Fruit fly (Drosophila melanogaster): ENCODE measurements around the gene CG7878.

CG7878 gene

DNA sequence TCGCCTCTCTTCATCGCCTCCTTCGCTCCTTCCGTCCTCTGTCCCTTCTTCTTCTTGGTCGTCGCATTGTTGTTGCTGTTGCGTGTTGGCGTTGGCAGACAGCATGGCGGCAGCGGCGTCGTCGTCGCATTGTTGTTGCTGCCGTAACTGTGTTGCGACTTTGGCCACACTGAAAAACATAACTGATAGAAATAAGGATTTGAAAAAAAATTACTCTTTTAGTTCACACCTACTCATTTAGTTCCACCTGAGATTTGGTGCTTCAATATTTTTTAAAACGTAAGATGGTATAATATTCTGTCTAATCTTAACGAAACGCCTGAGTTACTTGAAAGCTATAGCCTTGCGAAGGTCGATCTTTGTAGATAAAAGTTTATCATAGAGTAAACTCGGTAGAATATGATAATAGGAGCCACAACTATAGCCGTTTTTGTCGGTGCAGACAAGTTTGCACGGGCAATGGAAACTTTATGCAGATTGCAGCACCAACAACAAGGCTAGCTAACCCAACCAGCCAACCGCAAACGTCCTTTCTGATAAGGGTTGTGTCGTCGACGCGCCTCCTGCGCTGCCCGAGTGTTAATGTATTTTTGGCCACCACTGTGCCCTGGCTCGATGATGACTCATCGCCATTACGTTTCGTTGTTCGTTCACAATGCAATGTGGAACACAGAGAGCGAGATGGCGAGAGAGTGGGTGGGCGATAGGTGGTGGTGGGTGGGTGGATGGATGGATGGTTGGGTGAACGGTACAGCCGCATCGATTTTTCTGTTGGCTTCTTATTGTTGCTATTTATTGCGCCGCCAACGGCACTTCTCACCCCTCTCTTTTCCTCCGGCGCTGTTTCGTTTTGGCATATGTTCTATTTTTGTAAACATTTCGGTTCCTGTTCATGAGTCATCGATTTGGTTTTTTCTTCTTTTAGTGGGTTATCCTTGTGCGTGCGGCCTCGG lies 9.4 kb upstream of the CG7878 start:
- no peak for TF ChIP-seq EcR (GFP tag; optimal IDR thresholded peaks at IDR 0.05)
- TF ChIP-seq Dll (optimal IDR thresholded peaks at IDR 0.05): peak; percentile 22

DNA sequence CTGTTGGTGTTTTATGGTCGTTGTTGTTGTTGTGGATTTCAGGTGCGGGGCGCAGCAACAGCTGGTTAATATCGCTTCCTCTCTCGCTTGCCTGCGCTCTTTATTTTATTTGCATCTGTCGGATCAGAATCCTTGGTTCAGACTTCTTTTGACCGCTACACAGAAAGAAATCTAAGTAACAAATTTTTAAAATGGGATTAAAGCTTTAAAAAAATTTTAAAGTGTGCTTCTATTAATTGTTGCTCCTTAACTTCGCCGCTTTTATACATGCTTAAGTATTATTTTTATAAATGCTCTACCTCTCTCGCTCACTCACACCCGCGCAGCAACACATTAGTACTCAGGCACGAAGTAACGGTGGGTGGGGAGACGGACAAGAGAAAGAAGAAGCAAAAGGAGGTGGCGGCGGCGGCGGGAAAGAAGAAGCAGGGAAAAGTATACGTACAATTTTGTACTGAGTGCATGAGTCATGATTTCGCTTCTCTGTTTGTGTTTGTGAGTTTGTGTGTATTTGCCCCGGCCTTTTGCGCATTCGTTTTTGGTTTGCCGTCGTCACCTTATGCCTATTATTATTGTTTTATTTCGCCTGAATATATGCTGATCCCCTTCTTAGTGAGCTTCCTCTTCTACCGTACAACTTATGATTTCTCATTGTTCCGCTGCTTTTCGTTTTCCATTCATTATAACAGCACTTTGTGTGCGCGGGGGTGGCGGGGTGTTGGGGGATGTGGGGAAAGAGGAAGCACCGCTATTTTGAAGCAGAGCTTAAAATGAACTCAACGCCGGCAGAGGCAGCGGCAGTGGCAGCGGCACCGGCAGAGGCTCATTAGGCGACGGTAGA lies 8.5 kb upstream of the CG7878 start:
- TF ChIP-seq pan (optimal IDR thresholded peaks at IDR 0.05): no peak
- no peak for TF ChIP-seq psq (optimal IDR thresholded peaks at IDR 0.05)
- TF ChIP-seq usp (GFP tag; optimal IDR thresholded peaks at IDR 0.05): no peak
- TF ChIP-seq CG8478 (optimal IDR thresholded peaks at IDR 0.05): no peak
- TF ChIP-seq Dll (optimal IDR thresholded peaks at IDR 0.05): no peak
- no peak for TF ChIP-seq EcR (GFP tag; optimal IDR thresholded peaks at IDR 0.05)

DNA sequence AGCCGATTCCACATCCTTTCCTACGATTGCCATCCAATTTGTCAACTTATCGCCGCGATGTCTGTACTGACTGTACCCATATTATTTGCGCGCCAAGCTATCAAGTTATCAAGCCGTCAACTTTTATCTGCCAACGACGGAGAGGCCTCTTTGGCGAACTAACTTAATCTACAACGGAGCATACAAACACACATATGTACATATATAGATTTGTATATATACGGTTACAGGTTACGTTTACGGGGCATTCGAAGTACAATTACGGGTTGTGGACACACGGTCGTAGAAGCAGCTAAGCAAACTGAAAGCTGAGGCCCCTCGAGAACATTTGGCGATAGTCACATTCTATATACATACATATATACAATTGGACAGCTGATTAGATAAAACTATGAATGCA lies 7.3 kb upstream of the CG7878 start:
- no peak for TF ChIP-seq EcR (GFP tag; optimal IDR thresholded peaks at IDR 0.05)
- no peak for TF ChIP-seq Dll (optimal IDR thresholded peaks at IDR 0.05)
- TF ChIP-seq psq (optimal IDR thresholded peaks at IDR 0.05): no peak
- no peak for TF ChIP-seq CG8478 (optimal IDR thresholded peaks at IDR 0.05)
- TF ChIP-seq pan (optimal IDR thresholded peaks at IDR 0.05): no peak
- TF ChIP-seq usp (GFP tag; optimal IDR thresholded peaks at IDR 0.05): no peak

DNA sequence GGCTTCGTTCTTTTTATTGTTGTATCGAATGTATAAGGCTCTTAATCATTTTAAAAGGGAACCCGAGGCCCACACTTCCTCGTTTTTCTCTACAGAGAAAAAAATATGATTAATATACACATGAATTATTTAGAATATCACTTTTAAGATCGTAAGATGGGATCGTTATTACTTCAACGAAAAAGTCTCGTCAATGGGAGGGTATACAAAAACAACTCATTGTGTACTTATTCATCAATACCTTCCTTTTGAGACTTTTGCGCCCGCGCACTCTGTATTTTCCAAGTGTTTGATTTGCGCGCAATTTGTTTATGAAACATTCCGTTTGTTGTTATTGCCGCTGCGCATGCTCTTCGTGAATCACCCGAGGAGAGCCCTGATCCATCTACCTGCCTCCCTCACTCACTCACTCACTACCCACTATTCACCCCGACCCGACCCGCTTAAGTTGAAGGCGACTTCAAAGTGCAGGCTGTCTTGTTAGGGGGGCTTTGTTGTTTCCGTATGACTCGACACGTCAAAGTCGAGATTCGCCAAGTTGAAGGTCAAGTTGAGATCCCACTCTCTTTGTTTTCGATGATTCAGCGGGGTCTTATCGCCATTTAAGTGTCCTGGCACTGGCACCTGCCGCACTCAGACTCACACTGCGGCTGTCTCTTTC lies 6.4 kb upstream of the CG7878 start:
- TF ChIP-seq usp (GFP tag; optimal IDR thresholded peaks at IDR 0.05) (no peak), psq (optimal IDR thresholded peaks at IDR 0.05) (no peak), Dll (optimal IDR thresholded peaks at IDR 0.05) (no peak), EcR (GFP tag; optimal IDR thresholded peaks at IDR 0.05) (no peak), pan (optimal IDR thresholded peaks at IDR 0.05) (no peak), CG8478 (optimal IDR thresholded peaks at IDR 0.05) (no peak)

DNA sequence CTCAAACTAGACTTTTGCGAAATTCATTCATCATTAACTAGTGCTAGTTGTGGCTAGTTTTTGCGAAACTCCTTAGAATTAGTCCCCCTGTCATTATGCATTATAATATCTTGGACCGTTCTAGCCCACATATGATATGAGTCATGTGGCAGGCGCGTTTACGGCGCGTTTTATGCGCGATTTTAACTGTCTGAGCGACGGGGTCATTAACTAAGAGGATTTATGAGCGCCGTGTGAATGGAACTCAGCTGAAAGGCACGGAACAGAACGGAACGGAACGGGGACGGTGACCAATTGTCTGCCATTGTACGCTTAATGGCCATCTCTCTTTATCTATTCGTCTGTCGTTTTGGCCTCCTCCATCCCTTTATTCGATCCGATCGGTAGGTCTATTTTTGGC lies 4.5 kb upstream of the CG7878 start:
- TF ChIP-seq Dll (optimal IDR thresholded peaks at IDR 0.05): no peak
- no peak for TF ChIP-seq CG8478 (optimal IDR thresholded peaks at IDR 0.05)
- no peak for TF ChIP-seq psq (optimal IDR thresholded peaks at IDR 0.05)
- TF ChIP-seq usp (GFP tag; optimal IDR thresholded peaks at IDR 0.05): no peak
- TF ChIP-seq pan (optimal IDR thresholded peaks at IDR 0.05): no peak
- TF ChIP-seq EcR (GFP tag; optimal IDR thresholded peaks at IDR 0.05): no peak

DNA sequence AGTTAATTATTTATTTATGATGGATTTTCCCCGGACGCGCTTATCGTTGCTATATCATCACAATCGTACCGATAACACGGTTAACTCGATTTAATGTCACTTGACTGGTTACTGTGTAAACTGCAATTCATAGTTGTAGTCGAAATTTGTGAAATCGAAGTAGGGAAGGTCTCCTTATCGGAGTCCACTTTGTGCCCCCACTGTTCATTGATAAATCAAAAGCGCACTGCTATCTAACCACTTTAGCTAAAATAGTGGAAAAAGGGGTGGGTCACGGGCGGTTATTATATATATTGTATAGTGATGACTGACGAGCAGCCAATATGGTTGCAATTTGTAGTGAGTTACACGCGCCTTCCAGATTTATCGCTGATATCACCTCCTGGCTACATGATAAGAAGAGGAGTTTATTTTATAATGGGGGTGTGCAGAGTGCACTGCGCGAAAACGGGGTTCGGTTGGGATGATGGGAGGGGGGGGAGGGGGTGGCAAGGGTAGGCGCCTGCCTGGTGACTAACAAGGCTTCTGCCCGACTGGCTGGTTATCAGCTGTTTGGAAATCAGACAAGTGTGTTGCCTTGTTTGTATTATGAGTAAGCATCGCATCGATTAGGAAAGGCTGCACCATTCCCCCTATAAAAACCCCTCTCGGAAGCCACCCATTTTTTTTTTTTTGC lies 3.6 kb upstream of the CG7878 start:
- TF ChIP-seq usp (GFP tag; optimal IDR thresholded peaks at IDR 0.05) (no peak), CG8478 (optimal IDR thresholded peaks at IDR 0.05) (no peak), EcR (GFP tag; optimal IDR thresholded peaks at IDR 0.05) (no peak), psq (optimal IDR thresholded peaks at IDR 0.05) (no peak), Dll (optimal IDR thresholded peaks at IDR 0.05) (no peak), pan (optimal IDR thresholded peaks at IDR 0.05) (no peak)

DNA sequence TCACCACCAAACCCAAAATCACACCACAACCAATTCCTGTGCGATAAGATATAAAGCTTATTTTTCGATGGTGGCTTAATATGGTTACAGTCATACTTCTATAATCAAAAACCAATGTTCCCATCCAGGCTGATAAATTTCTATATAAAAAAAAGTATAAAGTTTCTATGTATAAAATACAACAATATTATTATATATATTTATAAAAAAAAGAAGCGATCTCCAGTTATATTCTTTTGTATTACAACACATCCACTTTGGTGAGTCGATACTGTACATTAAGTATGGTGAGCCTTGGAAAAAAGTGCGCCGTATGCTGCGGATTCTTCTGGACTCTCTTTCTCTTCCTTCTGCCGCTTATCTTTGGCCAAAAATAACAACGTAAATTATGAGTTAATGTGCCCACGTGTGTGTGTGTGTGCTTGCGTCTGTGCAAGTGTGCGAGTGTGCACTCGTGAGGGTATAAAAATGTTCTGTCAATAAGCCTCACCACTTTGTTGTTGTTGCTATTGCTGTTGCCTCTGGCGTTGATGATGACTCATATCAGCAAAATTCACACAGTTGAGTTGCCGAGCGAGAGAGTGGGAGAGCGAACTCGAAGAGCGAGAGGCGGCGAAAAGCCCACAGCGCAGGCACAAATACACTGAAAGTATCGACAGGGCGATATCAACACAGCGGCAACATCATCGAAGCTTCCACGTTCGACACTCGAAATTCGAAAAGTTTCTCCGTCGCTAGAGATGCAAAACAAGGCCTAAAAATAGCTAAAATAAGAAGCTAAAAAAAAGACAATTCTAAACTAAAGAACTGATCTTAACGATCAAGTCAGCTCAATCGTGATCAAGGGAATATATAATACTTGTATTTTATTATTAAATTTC lies 2.8 kb upstream of the CG7878 start:
- TF ChIP-seq Dll (optimal IDR thresholded peaks at IDR 0.05): peak; percentile 80
- no peak for TF ChIP-seq usp (GFP tag; optimal IDR thresholded peaks at IDR 0.05)

DNA sequence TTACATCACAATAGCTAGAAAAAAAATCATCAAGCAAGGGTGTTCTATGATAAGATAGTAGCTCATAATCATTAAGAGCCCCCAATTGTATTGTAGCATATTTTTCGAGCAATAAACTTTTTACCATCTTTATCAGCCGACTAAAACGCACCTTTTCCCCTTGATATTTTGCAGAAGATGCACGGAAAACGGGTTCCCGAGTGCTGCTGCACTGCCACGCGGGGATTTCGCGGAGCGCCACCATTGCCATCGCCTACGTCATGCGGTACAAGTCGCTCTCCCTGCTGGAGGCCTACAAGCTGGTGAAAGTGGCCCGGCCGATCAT lies 2.2 kb upstream of the CG7878 start:
- no peak for TF ChIP-seq pan (optimal IDR thresholded peaks at IDR 0.05)

DNA sequence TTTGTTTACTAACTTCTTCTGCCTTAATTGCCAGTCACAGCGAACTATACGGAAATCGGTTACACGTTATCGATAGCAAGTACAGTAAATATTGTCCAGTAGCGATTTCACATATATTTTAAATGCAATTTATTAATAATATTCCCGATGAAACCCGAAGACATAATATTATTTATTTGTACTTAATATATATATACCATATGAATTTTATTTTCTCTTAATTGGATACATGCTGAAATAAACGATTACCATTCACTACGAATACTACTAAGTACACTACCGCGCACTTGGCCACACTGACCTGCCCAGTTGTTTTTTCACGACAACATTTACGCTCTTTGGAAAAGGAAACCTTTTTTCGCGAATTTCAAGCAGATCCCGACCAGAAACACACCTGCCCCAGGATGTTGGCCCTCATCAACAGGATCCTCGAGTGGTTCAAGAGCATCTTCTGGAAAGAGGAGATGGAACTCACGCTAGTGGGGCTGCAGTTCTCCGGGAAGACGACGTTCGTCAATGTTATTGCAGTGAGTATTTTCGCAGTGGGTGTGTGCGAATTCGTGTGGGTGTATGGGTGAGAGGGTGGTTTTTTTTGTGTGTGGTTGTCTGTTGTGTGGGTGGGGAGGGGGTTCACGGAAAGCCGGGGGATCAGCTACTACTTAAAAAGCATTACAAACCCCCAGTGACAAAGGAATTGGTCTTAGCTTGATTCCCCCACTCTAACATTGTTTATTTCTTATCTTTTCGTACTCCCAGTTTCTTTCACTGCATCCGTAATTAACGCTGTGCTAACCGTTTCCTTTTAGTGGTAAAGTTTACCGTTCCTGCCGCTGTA lies 4.0 kb downstream of the CG7878 start, which contains the start of the genes CG9667 and Arl8:
CG9667 (minus strand) TSS at position 42 of the 835 bp plus-strand sequence.
Arl8 (plus strand) TSS at position 290 of the 835 bp plus-strand sequence.
- no peak for TF ChIP-seq usp (GFP tag; optimal IDR thresholded peaks at IDR 0.05)
- no peak for TF ChIP-seq EcR (GFP tag; optimal IDR thresholded peaks at IDR 0.05)
- no peak for TF ChIP-seq pan (optimal IDR thresholded peaks at IDR 0.05)
- no peak for TF ChIP-seq Dll (optimal IDR thresholded peaks at IDR 0.05)
- TF ChIP-seq CG8478 (optimal IDR thresholded peaks at IDR 0.05): no peak
- TF ChIP-seq psq (optimal IDR thresholded peaks at IDR 0.05): no peak

DNA sequence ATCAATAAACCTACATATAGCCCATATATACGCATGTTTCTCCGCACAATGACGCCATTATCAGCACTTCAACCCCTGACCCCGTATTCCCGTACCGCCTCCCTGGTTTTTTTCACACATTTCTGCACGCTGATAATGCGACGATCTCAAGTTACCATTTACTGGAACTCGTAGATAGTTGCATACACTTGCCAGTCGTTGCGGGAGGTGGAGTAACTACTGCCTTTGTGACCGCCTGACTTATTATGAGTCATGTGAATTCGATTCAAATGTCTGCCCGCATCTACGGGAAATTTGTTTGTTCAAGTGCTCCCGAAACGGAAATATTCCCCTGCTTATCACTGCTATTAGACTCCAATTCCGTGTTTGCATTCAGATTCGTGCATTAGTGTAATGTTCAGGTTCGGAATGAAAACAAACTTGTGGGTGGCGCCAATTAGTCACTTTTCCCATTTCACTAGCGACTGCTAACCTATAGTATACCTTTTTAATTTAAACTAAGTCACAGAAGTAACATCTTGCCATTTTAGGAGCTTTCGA lies 4.7 kb downstream of the CG7878 start:
- no peak for TF ChIP-seq EcR (GFP tag; optimal IDR thresholded peaks at IDR 0.05)
- peak; percentile 61 for TF ChIP-seq pan (optimal IDR thresholded peaks at IDR 0.05)

Data from whole organism.